Worm (Caenorhabditis elegans) whole organism, L4 larva: ENCODE results near the gene ZK470.6.

Experiments used
- F10B5.3 ChIP-seq: sonication (generic microtip); optimal IDR thresholded peaks from 2 replicates; lab custom pipeline; 2016; ENCODE audit warnings: mild to moderate bottlenecking, missing genetic modification characterization, missing compliant biosample characterization
- F37D6.2 ChIP-seq: sonication (generic microtip); optimal IDR thresholded peaks from 2 replicates; lab custom pipeline; 2016; ENCODE audit warnings: mild to moderate bottlenecking, missing genetic modification characterization, missing compliant biosample characterization
- F44E2.7 ChIP-seq: fragments of 200-800 bp; sonication (Bioruptor generic); IDR thresholded peaks from 2 replicates; pipeline ENCODE4 v2.1.2; 2022; ENCODE audit warnings: missing genetic modification characterization, missing compliant biosample characterization
- F49E8.2 ChIP-seq: sonication (generic microtip); optimal IDR thresholded peaks from 2 replicates; lab custom pipeline; 2016; ENCODE audit warnings: missing compliant biosample characterization, mild to moderate bottlenecking, missing genetic modification characterization, borderline replicate concordance
- R02D3.7 ChIP-seq: fragments of 150-350 bp; sonication (generic microtip); optimal IDR thresholded peaks from 3 replicates; lab custom pipeline; 2014; ENCODE audit warnings: missing biosample characterization, missing genetic modification characterization
- ZK546.5 ChIP-seq, 2 experiments: sonication (generic microtip); optimal IDR thresholded peaks; 2 replicates each; lab custom pipeline; 2017; ENCODE audit warnings: missing biosample characterization in 2 of 2, missing genetic modification characterization in 2 of 2
- aha-1 ChIP-seq: fragments of 150-350 bp; peaks from one replicate; lab custom pipeline; 2014; ENCODE audit warnings: missing biosample characterization, missing genetic modification characterization
- ceh-20 ChIP-seq: fragments of 200-800 bp; sonication (Bioruptor generic); IDR thresholded peaks from 2 replicates; pipeline ENCODE4 v1.3.6; 2022; ENCODE audit warnings: missing genetic modification reagents, missing genetic modification characterization, missing compliant biosample characterization
- ceh-32 ChIP-seq: sonication (generic microtip); optimal IDR thresholded peaks from 2 replicates; lab custom pipeline; 2016; ENCODE audit warnings: mild to moderate bottlenecking, missing genetic modification characterization, missing compliant biosample characterization; ENCODE audit not compliant: poor library complexity
- ceh-44 ChIP-seq: fragments of 200-800 bp; sonication (Bioruptor generic); IDR thresholded peaks from 2 replicates; pipeline ENCODE4 v1.3.6; 2022; ENCODE audit warnings: missing genetic modification reagents, missing genetic modification characterization, missing compliant biosample characterization
- ceh-62 ChIP-seq: sonication (generic microtip); optimal IDR thresholded peaks from 2 replicates; lab custom pipeline; 2017; ENCODE audit warnings: missing biosample characterization, missing genetic modification characterization
- ctbp-1 ChIP-seq: fragments of 200-800 bp; sonication (Bioruptor generic); IDR thresholded peaks from 2 replicates; pipeline ENCODE4 v1.3.6; 2022; ENCODE audit warnings: missing genetic modification reagents, missing genetic modification characterization, missing compliant biosample characterization
- daf-16 ChIP-seq, 3 experiments: sonication (generic microtip); optimal IDR thresholded peaks; 2 replicates each; lab custom pipeline; 2016 to 2017; ENCODE audit warnings: missing genetic modification characterization in 3 of 3, missing genetic modification reagents in 3 of 3, mild to moderate bottlenecking in 2 of 3, missing compliant biosample characterization in 2 of 3, missing biosample characterization in 1 of 3, moderate library complexity in 1 of 3
- daf-19 ChIP-seq: fragments of 200-800 bp; sonication (Bioruptor generic); conservative IDR thresholded peaks from 2 replicates; pipeline ENCODE4 v1.3.6; 2022; ENCODE audit warnings: missing genetic modification characterization, missing compliant biosample characterization
- daf-8 ChIP-seq: fragments of 200-800 bp; sonication (Bioruptor generic); IDR thresholded peaks from 2 replicates; pipeline ENCODE4 v1.3.6; 2022; ENCODE audit warnings: missing genetic modification characterization, missing compliant biosample characterization
- dmd-6 ChIP-seq: fragments of 200-800 bp; sonication (Bioruptor generic); IDR thresholded peaks from 2 replicates; pipeline ENCODE4 v1.3.6; 2022; ENCODE audit warnings: missing genetic modification reagents, missing genetic modification characterization, missing compliant biosample characterization
- dmd-8 ChIP-seq: fragments of 200-800 bp; sonication (Bioruptor generic); IDR thresholded peaks from 2 replicates; pipeline ENCODE4 v1.3.6; 2022; ENCODE audit warnings: missing genetic modification characterization, missing compliant biosample characterization
- dve-1 ChIP-seq: sonication (generic microtip); optimal IDR thresholded peaks from 2 replicates; lab custom pipeline; 2017; ENCODE audit warnings: antibody characterized with exemption, mild to moderate bottlenecking, missing genetic modification characterization, missing compliant biosample characterization; ENCODE audit not compliant: insufficient read depth
- egl-27 ChIP-seq: sonication (generic microtip); optimal IDR thresholded peaks from 3 replicates; lab custom pipeline; 2017; ENCODE audit warnings: missing biosample characterization, missing genetic modification reagents, missing genetic modification characterization
- egl-43 ChIP-seq: fragments of 200-800 bp; sonication (Bioruptor generic); IDR thresholded peaks from 2 replicates; pipeline ENCODE4 v1.3.6; 2022; ENCODE audit warnings: missing genetic modification reagents, missing genetic modification characterization, missing compliant biosample characterization
- fkh-10 ChIP-seq: fragments of 150-350 bp; optimal IDR thresholded peaks from 2 replicates; lab custom pipeline; 2014; ENCODE audit warnings: missing biosample characterization, missing genetic modification reagents, missing genetic modification characterization
- hif-1 ChIP-seq, 2 experiments: sonication (generic microtip); optimal IDR thresholded peaks; 2 replicates each; lab custom pipeline; 2016 to 2017; ENCODE audit warnings: missing compliant biosample characterization in 2 of 2, missing genetic modification characterization in 2 of 2, missing genetic modification reagents in 2 of 2, missing genotype in 2 of 2, mild to moderate bottlenecking in 1 of 2
- hlh-30 ChIP-seq: sonication (generic microtip); optimal IDR thresholded peaks from 2 replicates; lab custom pipeline; 2017; ENCODE audit warnings: antibody characterized with exemption, mild to moderate bottlenecking, missing genetic modification characterization, missing compliant biosample characterization; ENCODE audit not compliant: insufficient read depth
- jun-1 ChIP-seq: fragments of 150-350 bp; optimal IDR thresholded peaks from 2 replicates; lab custom pipeline; 2014; ENCODE audit warnings: missing biosample characterization, missing genetic modification reagents, missing genetic modification characterization
- lin-1 ChIP-seq: fragments of 200-800 bp; sonication (Bioruptor generic); IDR thresholded peaks from 2 replicates; pipeline ENCODE4 v1.3.6; 2022; ENCODE audit warnings: missing genetic modification reagents, missing genetic modification characterization, missing compliant biosample characterization
- lin-29 ChIP-seq: fragments of 200-800 bp; sonication (Bioruptor generic); IDR thresholded peaks from 2 replicates; pipeline ENCODE4 v1.3.6; 2022; ENCODE audit warnings: missing genetic modification reagents, missing genetic modification characterization, missing compliant biosample characterization
- lin-38 ChIP-seq: fragments of 200-800 bp; sonication (Bioruptor generic); IDR thresholded peaks from 2 replicates; pipeline ENCODE4 v1.3.6; 2022; ENCODE audit warnings: missing genetic modification reagents, missing genetic modification characterization, missing compliant biosample characterization
- lin-39 ChIP-seq: fragments of 150-350 bp; optimal IDR thresholded peaks from 2 replicates; lab custom pipeline; 2014; ENCODE audit warnings: missing biosample characterization, missing genetic modification reagents, missing genetic modification characterization
- lsy-2 ChIP-seq, 2 experiments: fragments of 150-350 bp in 1 of 2; sonication (generic microtip) in 1 of 2; optimal IDR thresholded peaks; 2 replicates each; lab custom pipeline; 2014 to 2017; ENCODE audit warnings: missing biosample characterization in 2 of 2, missing genetic modification characterization in 2 of 2
- madf-5 ChIP-seq, 2 experiments: fragments of 200-800 bp; sonication (Bioruptor generic); IDR thresholded peaks; 2 replicates each; pipeline ENCODE4 v1.3.6; 2022; ENCODE audit warnings: missing compliant biosample characterization in 2 of 2, missing genetic modification characterization in 2 of 2
- madf-9 ChIP-seq: fragments of 200-800 bp; sonication (Bioruptor generic); conservative IDR thresholded peaks from 2 replicates; pipeline ENCODE4 v1.3.6; 2022; ENCODE audit warnings: missing genetic modification reagents, missing genetic modification characterization, missing compliant biosample characterization
- mdt-29 ChIP-seq: fragments of 200-800 bp; sonication (Bioruptor generic); IDR thresholded peaks from 2 replicates; pipeline ENCODE4 v1.3.6; 2022; ENCODE audit warnings: missing genetic modification reagents, missing genetic modification characterization, missing compliant biosample characterization
- mep-1 ChIP-seq: fragments of 150-350 bp; sonication (generic microtip); optimal IDR thresholded peaks from 3 replicates; lab custom pipeline; 2014; ENCODE audit warnings: missing biosample characterization, missing genetic modification characterization
- mes-2 ChIP-seq: sonication (generic microtip); optimal IDR thresholded peaks from 2 replicates; lab custom pipeline; 2016; ENCODE audit warnings: missing genotype, mild to moderate bottlenecking, missing genetic modification characterization, missing compliant biosample characterization; ENCODE audit not compliant: poor library complexity, severe bottlenecking
- nhr-11 ChIP-seq: fragments of 150-350 bp; optimal IDR thresholded peaks from 2 replicates; lab custom pipeline; 2014; ENCODE audit warnings: missing biosample characterization, missing genetic modification characterization
- nhr-111 ChIP-seq: fragments of 200-800 bp; sonication (Bioruptor generic); optimal IDR thresholded peaks from 2 replicates; lab custom pipeline; 2018; ENCODE audit warnings: mild to moderate bottlenecking, missing genetic modification characterization, missing compliant biosample characterization
- nhr-28 ChIP-seq: fragments of 150-350 bp; optimal IDR thresholded peaks from 2 replicates; lab custom pipeline; 2014; ENCODE audit warnings: missing biosample characterization, missing genetic modification characterization
- nhr-76 ChIP-seq: fragments of 150-350 bp; optimal IDR thresholded peaks from 2 replicates; lab custom pipeline; 2014; ENCODE audit warnings: missing biosample characterization, missing genetic modification characterization
- pqm-1 ChIP-seq: sonication (generic microtip); optimal IDR thresholded peaks from 2 replicates; lab custom pipeline; 2017; ENCODE audit warnings: missing biosample characterization, missing genetic modification characterization
- saeg-2 ChIP-seq: fragments of 200-800 bp; sonication (Bioruptor generic); IDR thresholded peaks from 2 replicates; pipeline ENCODE4 v1.3.6; 2022; ENCODE audit warnings: missing genetic modification reagents, missing genetic modification characterization, missing compliant biosample characterization
- set-16 ChIP-seq: fragments of 200-800 bp; sonication (Bioruptor generic); IDR thresholded peaks from 2 replicates; pipeline ENCODE4 v1.3.6; 2022; ENCODE audit warnings: missing genetic modification reagents, missing genetic modification characterization, missing compliant biosample characterization
- snpc-4 ChIP-seq: fragments of 150-350 bp; optimal IDR thresholded peaks from 2 replicates; lab custom pipeline; 2014; ENCODE audit warnings: missing biosample characterization, missing genetic modification characterization
- spr-3 ChIP-seq: fragments of 200-800 bp; sonication (Bioruptor generic); optimal IDR thresholded peaks from 2 replicates; lab custom pipeline; 2018; ENCODE audit warnings: mild to moderate bottlenecking, missing genetic modification characterization, missing compliant biosample characterization
- tra-1 ChIP-seq: fragments of 200-800 bp; sonication (Bioruptor generic); IDR thresholded peaks from 2 replicates; pipeline ENCODE4 v1.3.6; 2022; ENCODE audit warnings: missing genetic modification reagents, missing genetic modification characterization, missing compliant biosample characterization
- unc-39 ChIP-seq: sonication (generic microtip); optimal IDR thresholded peaks from 2 replicates; lab custom pipeline; 2017; ENCODE audit warnings: missing biosample characterization, missing genetic modification characterization
- zip-11 ChIP-seq: fragments of 200-800 bp; sonication (Bioruptor generic); IDR thresholded peaks from 2 replicates; pipeline ENCODE4 v1.3.6; 2022; ENCODE audit warnings: missing genetic modification characterization, missing compliant biosample characterization
- zip-2 ChIP-seq: fragments of 150-350 bp; optimal IDR thresholded peaks from 2 replicates; lab custom pipeline; 2014; ENCODE audit warnings: missing biosample characterization, missing genetic modification characterization
- ztf-11 ChIP-seq: fragments of 150-350 bp; optimal IDR thresholded peaks from 2 replicates; lab custom pipeline; 2014; ENCODE audit warnings: missing biosample characterization, missing genetic modification characterization
- ztf-7 ChIP-seq: fragments of 150-350 bp; optimal IDR thresholded peaks from 2 replicates; lab custom pipeline; 2014; ENCODE audit warnings: missing biosample characterization, missing genetic modification characterization

ZK470.6 gene

ce11 chrX:4142648-4143259, 34.5 kb downstream of the ZK470.6 start:
- TF ChIP-seq fkh-10 (GFP tag; lab: Kevin White, UChicago) (peak; percentile 6), lin-38 (no peak), dmd-8 (no peak), ZK546.5 (tag; optimal IDR thresholded peaks at IDR 0.05; lab: Kevin White, UChicago) (no peak), F10B5.3 (tag; lab: Kevin White, UChicago) (no peak), ceh-32 (tag; lab: Kevin White, UChicago) (no peak), daf-19 (GFP tag; lab: Robert Waterston, UW) (0 out of 2 replicates have a peak, but pooled peaks have one; percentile 8), unc-39 (tag; lab: Kevin White, UChicago) (no peak), F49E8.2 (tag; lab: Kevin White, UChicago) (no peak), nhr-76 (tag; lab: Kevin White, UChicago) (no peak), egl-27 (tag; lab: Kevin White, UChicago) (no peak), ctbp-1 (GFP tag; lab: Robert Waterston, UW) (peak; percentile 73; the same call in 1 of the 2 replicates), madf-9 (GFP tag; lab: Robert Waterston, UW) (no peak), jun-1 (tag; lab: Kevin White, UChicago) (no peak), set-16 (GFP tag; lab: Robert Waterston, UW) (no peak), mep-1 (tag; lab: Kevin White, UChicago) (peak; percentile 43), aha-1 (tag; lab: Kevin White, UChicago) (peak; percentile 100), ceh-44 (peak; percentile 10; the same call in 1 of the 2 replicates), tra-1 (peak; percentile 59; the same call in 1 of the 2 replicates), egl-43 (0 out of 2 replicates have a peak, but pooled peaks have one; percentile 51), nhr-28 (peak; percentile 8), ceh-62 (tag; lab: Kevin White, UChicago) (no peak), ztf-11 (tag; lab: Kevin White, UChicago) (no peak), nhr-111 (GFP tag; lab: Kevin White, UChicago) (no peak), daf-16 (GFP tag; optimal IDR thresholded peaks at IDR 0.05; lab: Kevin White, UChicago) (peak in 1 of 2 experiments; percentile 89), daf-16 (tag; optimal IDR thresholded peaks at IDR 0.05; lab: Kevin White, UChicago) (peak; percentile 84), snpc-4 (tag; lab: Kevin White, UChicago) (no peak), F37D6.2 (tag; lab: Kevin White, UChicago) (peak; percentile 28), ztf-7 (tag; lab: Kevin White, UChicago) (peak; percentile 72), zip-11 (GFP tag; lab: Robert Waterston, UW) (no peak), lin-29 (GFP tag; lab: Robert Waterston, UW) (no peak), pqm-1 (tag; lab: Kevin White, UChicago) (peak; percentile 33), nhr-11 (peak; percentile 77), zip-2 (tag; lab: Kevin White, UChicago) (no peak), daf-8 (GFP tag; lab: Robert Waterston, UW) (no peak), ceh-20 (peak; percentile 56; the same call in 1 of the 2 replicates), spr-3 (GFP tag; lab: Kevin White, UChicago) (no peak), lsy-2 (tag; optimal IDR thresholded peaks at IDR 0.05; lab: Kevin White, UChicago) (peak in 1 of 2 experiments; percentile 79), lin-1 (GFP tag; lab: Robert Waterston, UW) (0 out of 2 replicates have a peak, but pooled peaks have one; percentile 13), dmd-6 (peak; percentile 51), saeg-2 (GFP tag; lab: Robert Waterston, UW) (0 out of 2 replicates have a peak, but pooled peaks have one; percentile 6), mes-2 (tag; lab: Kevin White, UChicago) (peak; percentile 40), hif-1 (tag; optimal IDR thresholded peaks at IDR 0.05; lab: Kevin White, UChicago) (peak in 1 of 2 experiments; percentile 99), dve-1 (peak; percentile 50), hlh-30 (peak; percentile 20), madf-5 (GFP tag; IDR thresholded peaks at IDR 0.05; lab: Robert Waterston, UW) (no peak), R02D3.7 (no peak), lin-39 (tag; lab: Kevin White, UChicago) (no peak), mdt-29 (GFP tag; lab: Robert Waterston, UW) (peak; percentile 84), F44E2.7 (GFP tag; lab: Robert Waterston, UW) (no peak)
